4 worm cellular contexts compared by ENCODE assay signal in genomic region chrV:13678542-13678941, ce11.
TF ChIP-seq lines count a peak whose summit lies in the region.

tag-65 (minus strand) TSS chrV:13678587.
ccz-1 (plus strand) TSS chrV:13678875.

TF ChIP-seq in whole organism, L2 larva, 48 proteins besides CTCF, POLR2A, EP300 and RAD21 (continues in another document):
- TF ChIP-seq nhr-237 (tag; optimal IDR thresholded peaks at IDR 0.05; lab: Kevin White, UChicago) (peak; percentile 64), ztf-11 (tag; optimal IDR thresholded peaks at IDR 0.05; lab: Kevin White, UChicago) (no peak), ceh-16 (tag; optimal IDR thresholded peaks at IDR 0.05; lab: Kevin White, UChicago) (peak; percentile 27), zag-1 (tag; optimal IDR thresholded peaks at IDR 0.05; lab: Kevin White, UChicago) (peak; percentile 41), ceh-82 (tag; optimal IDR thresholded peaks at IDR 0.05; lab: Kevin White, UChicago) (no peak), R02D3.7 (tag; optimal IDR thresholded peaks at IDR 0.05; lab: Kevin White, UChicago) (peak; percentile 68), elt-1 (tag; optimal IDR thresholded peaks at IDR 0.05; lab: Kevin White, UChicago) (no peak), unc-62 (GFP tag; optimal IDR thresholded peaks at IDR 0.05; lab: Kevin White, UChicago) (peak; percentile 57), sem-4 (tag; optimal IDR thresholded peaks at IDR 0.05; lab: Kevin White, UChicago) (peak; percentile 57), gmeb-1 (tag; optimal IDR thresholded peaks at IDR 0.05; lab: Kevin White, UChicago) (peak; percentile 93), nhr-77 (tag; optimal IDR thresholded peaks at IDR 0.05; lab: Kevin White, UChicago) (no peak), snpc-4 (tag; optimal IDR thresholded peaks at IDR 0.05; lab: Kevin White, UChicago) (peak; percentile 78), nhr-129 (tag; optimal IDR thresholded peaks at IDR 0.05; lab: Kevin White, UChicago) (peak; percentile 59), ztf-4 (tag; optimal IDR thresholded peaks at IDR 0.05; lab: Kevin White, UChicago) (no peak), sma-3 (GFP tag; optimal IDR thresholded peaks at IDR 0.05; lab: Kevin White, UChicago) (peak; percentile 80), alr-1 (tag; optimal IDR thresholded peaks at IDR 0.05; lab: Kevin White, UChicago) (no peak), mdl-1 (tag; optimal IDR thresholded peaks at IDR 0.05; lab: Kevin White, UChicago) (peak in 1 of 2 experiments; percentile 54), nhr-25 (tag; optimal IDR thresholded peaks at IDR 0.05; lab: Kevin White, UChicago) (peak; percentile 90), lsy-2 (tag; optimal IDR thresholded peaks at IDR 0.05; lab: Kevin White, UChicago) (peak; percentile 87 to 94), egl-27 (tag; optimal IDR thresholded peaks at IDR 0.05; lab: Kevin White, UChicago) (peak; percentile 43), crh-2 (tag; optimal IDR thresholded peaks at IDR 0.05; lab: Kevin White, UChicago) (peak; percentile 88), fos-1 (tag; optimal IDR thresholded peaks at IDR 0.05; lab: Kevin White, UChicago) (peak; percentile 69), unc-39 (tag; optimal IDR thresholded peaks at IDR 0.05; lab: Kevin White, UChicago) (no peak)

TF ChIP-seq in whole organism, L4 larva, 104 proteins besides CTCF, POLR2A, EP300 and RAD21 (continues in another document):
- TF ChIP-seq F26F4.8 (GFP tag; conservative IDR thresholded peaks at IDR 0.05; lab: Robert Waterston, UW): no peak
- TF ChIP-seq spr-3 (GFP tag; optimal IDR thresholded peaks at IDR 0.05; lab: Kevin White, UChicago): peak; percentile 39
- TF ChIP-seq hmg-1.1 (GFP tag; IDR thresholded peaks at IDR 0.05; lab: Robert Waterston, UW): peak; percentile 77; the same call in 1 of the 2 replicates
- peak; percentile 54; the same call in 1 of the 2 replicates for TF ChIP-seq snpc-1.2 (GFP tag; IDR thresholded peaks at IDR 0.05; lab: Robert Waterston, UW)
- no peak for TF ChIP-seq nhr-10 (tag; optimal IDR thresholded peaks at IDR 0.05; lab: Kevin White, UChicago)
- TF ChIP-seq ceh-82 (tag; optimal IDR thresholded peaks at IDR 0.05; lab: Kevin White, UChicago): no peak
- no peak for TF ChIP-seq zag-1 (tag; optimal IDR thresholded peaks at IDR 0.05; lab: Kevin White, UChicago)
- no peak for TF ChIP-seq dmd-9 (GFP tag; IDR thresholded peaks at IDR 0.05; lab: Robert Waterston, UW)
- no peak for TF ChIP-seq php-3 (GFP tag; IDR thresholded peaks at IDR 0.05; lab: Robert Waterston, UW)
- TF ChIP-seq D1046.2 (GFP tag; IDR thresholded peaks at IDR 0.05; lab: Robert Waterston, UW): no peak
- TF ChIP-seq ceh-62 (tag; optimal IDR thresholded peaks at IDR 0.05; lab: Kevin White, UChicago): no peak
- peak; percentile 83 for TF ChIP-seq aha-1 (tag; lab: Kevin White, UChicago)
- no peak for TF ChIP-seq snpc-4 (tag; optimal IDR thresholded peaks at IDR 0.05; lab: Kevin White, UChicago)
- TF ChIP-seq zip-2 (tag; optimal IDR thresholded peaks at IDR 0.05; lab: Kevin White, UChicago): no peak
- TF ChIP-seq lin-39 (tag; optimal IDR thresholded peaks at IDR 0.05; lab: Kevin White, UChicago): no peak
- peak; percentile 71 for TF ChIP-seq pha-4 (GFP tag; IDR thresholded peaks at IDR 0.05; lab: Robert Waterston, UW)
- TF ChIP-seq pha-4 (tag; optimal IDR thresholded peaks at IDR 0.05; lab: Kevin White, UChicago): no peak
- TF ChIP-seq lin-38 (GFP tag; IDR thresholded peaks at IDR 0.05; lab: Robert Waterston, UW): peak; percentile 90
- no peak for TF ChIP-seq zfp-3 (GFP tag; conservative IDR thresholded peaks at IDR 0.05; lab: Robert Waterston, UW)
- TF ChIP-seq F44E2.7 (GFP tag; IDR thresholded peaks at IDR 0.05; lab: Robert Waterston, UW): no peak
- TF ChIP-seq F37D6.2 (tag; optimal IDR thresholded peaks at IDR 0.05; lab: Kevin White, UChicago): peak; percentile 76
- TF ChIP-seq unc-130 (GFP tag; optimal IDR thresholded peaks at IDR 0.05; lab: Kevin White, UChicago): peak; percentile 62
- TF ChIP-seq mep-1 (tag; optimal IDR thresholded peaks at IDR 0.05; lab: Kevin White, UChicago): peak; percentile 91
- TF ChIP-seq madf-5 (GFP tag; IDR thresholded peaks at IDR 0.05; lab: Robert Waterston, UW): no peak
- TF ChIP-seq Y5F2A.4 (GFP tag; optimal IDR thresholded peaks at IDR 0.05; lab: Kevin White, UChicago): no peak

TF ChIP-seq in whole organism, late embryonic, 69 proteins besides CTCF, POLR2A, EP300 and RAD21 (continues in another document):
- TF ChIP-seq pros-1 (tag; optimal IDR thresholded peaks at IDR 0.05; lab: Kevin White, UChicago) (no peak), ahr-1 (tag; optimal IDR thresholded peaks at IDR 0.05; lab: Kevin White, UChicago) (no peak), rnt-1 (tag; optimal IDR thresholded peaks at IDR 0.05; lab: Kevin White, UChicago) (no peak), ceh-9 (tag; optimal IDR thresholded peaks at IDR 0.05; lab: Kevin White, UChicago) (no peak), hlh-30 (tag; optimal IDR thresholded peaks at IDR 0.05; lab: Kevin White, UChicago; ENCODE audit: insufficient read depth) (no peak), Y22D7AL.16 (tag; optimal IDR thresholded peaks at IDR 0.05; lab: Kevin White, UChicago) (no peak), unc-42 (tag; optimal IDR thresholded peaks at IDR 0.05; lab: Kevin White, UChicago) (peak; percentile 62), pha-4 (tag; optimal IDR thresholded peaks at IDR 0.05; lab: Kevin White, UChicago) (no peak), K09A11.1 (tag; optimal IDR thresholded peaks at IDR 0.05; lab: Kevin White, UChicago; ENCODE audit: insufficient read depth) (peak; percentile 7), ref-2 (tag; optimal IDR thresholded peaks at IDR 0.05; lab: Kevin White, UChicago) (no peak), ama-1 (optimal IDR thresholded peaks at IDR 0.05; lab: Kevin White, UChicago) (no peak), pha-2 (tag; optimal IDR thresholded peaks at IDR 0.05; lab: Kevin White, UChicago) (no peak), hlh-13 (GFP tag; optimal IDR thresholded peaks at IDR 0.05; lab: Kevin White, UChicago) (no peak), tbx-7 (tag; optimal IDR thresholded peaks at IDR 0.05; lab: Kevin White, UChicago) (no peak), ceh-31 (tag; optimal IDR thresholded peaks at IDR 0.05; lab: Kevin White, UChicago) (peak; percentile 35), ceh-30 (tag; optimal IDR thresholded peaks at IDR 0.05; lab: Kevin White, UChicago) (no peak), pat-9 (tag; optimal IDR thresholded peaks at IDR 0.05; lab: Kevin White, UChicago) (peak; percentile 1), fkh-10 (GFP tag; optimal IDR thresholded peaks at IDR 0.05; lab: Kevin White, UChicago) (no peak), ceh-19 (GFP tag; optimal IDR thresholded peaks at IDR 0.05; lab: Kevin White, UChicago) (no peak), nhr-11 (tag; optimal IDR thresholded peaks at IDR 0.05; lab: Kevin White, UChicago) (no peak), madf-2 (tag; optimal IDR thresholded peaks at IDR 0.05; lab: Kevin White, UChicago) (no peak), sdc-2 (tag; optimal IDR thresholded peaks at IDR 0.05; lab: Kevin White, UChicago) (no peak), fkh-6 (tag; optimal IDR thresholded peaks at IDR 0.05; lab: Kevin White, UChicago) (no peak), C38D4.7 (GFP tag; optimal IDR thresholded peaks at IDR 0.05; lab: Kevin White, UChicago) (no peak), ztf-16 (tag; optimal IDR thresholded peaks at IDR 0.05; lab: Kevin White, UChicago) (no peak), lim-6 (tag; optimal IDR thresholded peaks at IDR 0.05; lab: Kevin White, UChicago) (no peak), ceh-2 (tag; optimal IDR thresholded peaks at IDR 0.05; lab: Kevin White, UChicago) (no peak)

TF ChIP-seq in whole organism, mixed stage, embryonic, 35 proteins besides CTCF, POLR2A, EP300 and RAD21 (continues in another document):
- peak; percentile 34 for TF ChIP-seq ceh-83 (GFP tag; optimal IDR thresholded peaks at IDR 0.05; lab: Kevin White, UChicago)
- TF ChIP-seq nhr-237 (tag; optimal IDR thresholded peaks at IDR 0.05; lab: Kevin White, UChicago): peak; percentile 78
- TF ChIP-seq pha-4 (tag; optimal IDR thresholded peaks at IDR 0.05; lab: Kevin White, UChicago): peak; percentile 90
- no peak for TF ChIP-seq zip-8 (tag; optimal IDR thresholded peaks at IDR 0.05; lab: Kevin White, UChicago)
- TF ChIP-seq ceh-39 (tag; optimal IDR thresholded peaks at IDR 0.05; lab: Kevin White, UChicago): no peak
- no peak for TF ChIP-seq blmp-1 (tag; optimal IDR thresholded peaks at IDR 0.05; lab: Kevin White, UChicago)
- no peak for TF ChIP-seq cnd-1 (tag; optimal IDR thresholded peaks at IDR 0.05; lab: Kevin White, UChicago)
- TF ChIP-seq snpc-4 (tag; optimal IDR thresholded peaks at IDR 0.05; lab: Kevin White, UChicago): no peak
- peak; percentile 4 for TF ChIP-seq nhr-2 (tag; optimal IDR thresholded peaks at IDR 0.05; lab: Kevin White, UChicago)
- no peak for TF ChIP-seq ztf-11 (tag; optimal IDR thresholded peaks at IDR 0.05; lab: Kevin White, UChicago)
- TF ChIP-seq mep-1 (tag; optimal IDR thresholded peaks at IDR 0.05; lab: Kevin White, UChicago): peak; percentile 74
- TF ChIP-seq nhr-28 (tag; optimal IDR thresholded peaks at IDR 0.05; lab: Kevin White, UChicago): no peak
- no peak for TF ChIP-seq unc-39 (tag; optimal IDR thresholded peaks at IDR 0.05; lab: Kevin White, UChicago)
- TF ChIP-seq ceh-43 (GFP tag; optimal IDR thresholded peaks at IDR 0.05; lab: Kevin White, UChicago): no peak
- no peak for TF ChIP-seq elt-1 (tag; optimal IDR thresholded peaks at IDR 0.05; lab: Kevin White, UChicago; ENCODE audit: borderline replicate concordance, insufficient read depth)
- peak; percentile 36 for TF ChIP-seq hlh-1 (tag; optimal IDR thresholded peaks at IDR 0.05; lab: Kevin White, UChicago)
- TF ChIP-seq unc-62 (GFP tag; optimal IDR thresholded peaks at IDR 0.05; lab: Kevin White, UChicago): peak; percentile 60
- TF ChIP-seq flh-1 (GFP tag; optimal IDR thresholded peaks at IDR 0.05; lab: Kevin White, UChicago): no peak
- TF ChIP-seq elt-3 (tag; optimal IDR thresholded peaks at IDR 0.05; lab: Kevin White, UChicago): no peak
- TF ChIP-seq drap-1 (GFP tag; optimal IDR thresholded peaks at IDR 0.05; lab: Kevin White, UChicago): no peak
- no peak for TF ChIP-seq sem-2 (GFP tag; optimal IDR thresholded peaks at IDR 0.05; lab: Kevin White, UChicago)
- TF ChIP-seq nhr-76 (tag; optimal IDR thresholded peaks at IDR 0.05; lab: Kevin White, UChicago): no peak
- peak; percentile 60 for TF ChIP-seq sptf-1 (tag; optimal IDR thresholded peaks at IDR 0.05; lab: Kevin White, UChicago)
- no peak for TF ChIP-seq bed-3 (GFP tag; optimal IDR thresholded peaks at IDR 0.05; lab: Kevin White, UChicago)
- TF ChIP-seq lin-13 (tag; optimal IDR thresholded peaks at IDR 0.05; lab: Kevin White, UChicago): peak; percentile 66
- no peak for TF ChIP-seq ham-2 (GFP tag; optimal IDR thresholded peaks at IDR 0.05; lab: Kevin White, UChicago)
- no peak for TF ChIP-seq mls-2 (tag; optimal IDR thresholded peaks at IDR 0.05; lab: Kevin White, UChicago)
- TF ChIP-seq M03D4.4 (tag; optimal IDR thresholded peaks at IDR 0.05; lab: Kevin White, UChicago): no peak
- TF ChIP-seq ces-1 (GFP tag; optimal IDR thresholded peaks at IDR 0.05; lab: Kevin White, UChicago): peak; percentile 85
- TF ChIP-seq lsy-2 (tag; optimal IDR thresholded peaks at IDR 0.05; lab: Kevin White, UChicago): peak; percentile 74
- TF ChIP-seq nhr-12 (tag; optimal IDR thresholded peaks at IDR 0.05; lab: Kevin White, UChicago): no peak
